Worm (Caenorhabditis elegans) whole organism, mixed stage, embryonic: ENCODE results near the gene F49C5.9.
"Not testable (repeated sequence)": the region's sequence is repeated elsewhere in the genome, so short reads cannot be mapped to it uniquely, and the experiment has no call there.

Experiments
- bed-3 ChIP-seq: fragments of 200-800 bp; sonication (Bioruptor generic); optimal IDR thresholded peaks from 3 replicates; lab custom pipeline; 2018; ENCODE audit warnings: mild to moderate bottlenecking, missing genetic modification characterization, moderate library complexity, missing compliant biosample characterization
- cnd-1 ChIP-seq: fragments of 200-800 bp; sonication (Bioruptor generic); optimal IDR thresholded peaks from 2 replicates; lab custom pipeline; 2018; ENCODE audit warnings: mild to moderate bottlenecking, missing genetic modification characterization, missing compliant biosample characterization
- elt-3 ChIP-seq: fragments of 150-350 bp; optimal IDR thresholded peaks from 2 replicates; lab custom pipeline; 2014; ENCODE audit warnings: missing biosample characterization, missing genetic modification characterization
- nhr-237 ChIP-seq: fragments of 150-350 bp; optimal IDR thresholded peaks from 2 replicates; lab custom pipeline; 2014; ENCODE audit warnings: missing biosample characterization, missing genetic modification characterization

- TF ChIP-seq bed-3 (GFP tag; lab: Kevin White, UChicago); nhr-237 (tag; lab: Kevin White, UChicago); cnd-1 (tag; lab: Kevin White, UChicago); elt-3 (tag; lab: Kevin White, UChicago): not testable (repeated sequence)
Observed at ce11 chrII:12536203-12536602, 8.2 kb downstream of the F49C5.9 start, which contains the start of gene F49C5.3.
